Fruit fly (Drosophila melanogaster): ENCODE measurements around the gene CG1523.

CG1523 gene

dm6 chr3R:28819555-28820305 lies at the start of gene CG1523, which contains the start of gene CG1647:
CG1523 (minus strand) TSS chr3R:28819668.
CG1647 (plus strand) TSS chr3R:28820221.
- TF ChIP-seq ovo (GFP tag; optimal IDR thresholded peaks at IDR 0.05): no peak
- peak; percentile 79 for TF ChIP-seq CG12768 (GFP tag; optimal IDR thresholded peaks at IDR 0.05)
- TF ChIP-seq Hr96 (GFP tag; optimal IDR thresholded peaks at IDR 0.05): peak; percentile 76
- no peak for TF ChIP-seq cic (GFP tag; optimal IDR thresholded peaks at IDR 0.05)
- peak; percentile 78 for TF ChIP-seq CG7045 (GFP tag; optimal IDR thresholded peaks at IDR 0.05)
- peak; percentile 70 for TF ChIP-seq toe (GFP tag; optimal IDR thresholded peaks at IDR 0.05)
- TF ChIP-seq Mnt (GFP tag; optimal IDR thresholded peaks at IDR 0.05): peak; percentile 53
- TF ChIP-seq pad (GFP tag; optimal IDR thresholded peaks at IDR 0.05): peak; percentile 67
- TF ChIP-seq CG5204 (GFP tag; optimal IDR thresholded peaks at IDR 0.05): peak; percentile 77
- TF ChIP-seq Clk (GFP tag; optimal IDR thresholded peaks at IDR 0.05): peak; percentile 25
- no peak for TF ChIP-seq kay (GFP tag; ENCODE audit: borderline replicate concordance)
- TF ChIP-seq CG11617 (GFP tag; optimal IDR thresholded peaks at IDR 0.05): peak; percentile 84
- TF ChIP-seq CG33017 (tag; optimal IDR thresholded peaks at IDR 0.05): peak; percentile 64
- TF ChIP-seq CG14711 (tag; optimal IDR thresholded peaks at IDR 0.05): peak; percentile 67
- TF ChIP-seq tj (GFP tag; optimal IDR thresholded peaks at IDR 0.05): peak; percentile 50
- TF ChIP-seq CG1620 (GFP tag; optimal IDR thresholded peaks at IDR 0.05): peak; percentile 45
- TF ChIP-seq bab1 (GFP tag; optimal IDR thresholded peaks at IDR 0.05): peak; percentile 78
- no peak for TF ChIP-seq cnc (optimal IDR thresholded peaks at IDR 0.05)
- TF ChIP-seq Crg-1 (GFP tag; optimal IDR thresholded peaks at IDR 0.05): peak; percentile 57
- peak; percentile 77 for TF ChIP-seq CG7101 (tag; optimal IDR thresholded peaks at IDR 0.05)

- TF ChIP-seq CG12768 (GFP tag; optimal IDR thresholded peaks at IDR 0.05): no peak
- TF ChIP-seq CG33017 (tag; optimal IDR thresholded peaks at IDR 0.05): no peak
- TF ChIP-seq CG1620 (GFP tag; optimal IDR thresholded peaks at IDR 0.05): no peak
- no peak for TF ChIP-seq kay (GFP tag; ENCODE audit: borderline replicate concordance)
- TF ChIP-seq Clk (GFP tag; optimal IDR thresholded peaks at IDR 0.05): no peak
- no peak for TF ChIP-seq tj (GFP tag; optimal IDR thresholded peaks at IDR 0.05)
- TF ChIP-seq Crg-1 (GFP tag; optimal IDR thresholded peaks at IDR 0.05): no peak
- TF ChIP-seq CG5204 (GFP tag; optimal IDR thresholded peaks at IDR 0.05): no peak
- no peak for TF ChIP-seq toe (GFP tag; optimal IDR thresholded peaks at IDR 0.05)
- no peak for TF ChIP-seq CG14711 (tag; optimal IDR thresholded peaks at IDR 0.05)
- no peak for TF ChIP-seq CG7101 (tag; optimal IDR thresholded peaks at IDR 0.05)
- no peak for TF ChIP-seq Mnt (GFP tag; optimal IDR thresholded peaks at IDR 0.05)
- no peak for TF ChIP-seq ovo (GFP tag; optimal IDR thresholded peaks at IDR 0.05)
Observed at dm6 chr3R:28861309-28862157, 42.1 kb upstream of the CG1523 start.

dm6 chr3R:28860582-28860981 lies 41.1 kb upstream of the CG1523 start:
- no peak for TF ChIP-seq CG7045 (GFP tag; optimal IDR thresholded peaks at IDR 0.05)
- TF ChIP-seq tj (GFP tag; optimal IDR thresholded peaks at IDR 0.05): no peak
- no peak for TF ChIP-seq Hr96 (GFP tag; optimal IDR thresholded peaks at IDR 0.05)
- no peak for TF ChIP-seq CG12768 (GFP tag; optimal IDR thresholded peaks at IDR 0.05)
- TF ChIP-seq Mnt (GFP tag; optimal IDR thresholded peaks at IDR 0.05): no peak
- TF ChIP-seq CG7101 (tag; optimal IDR thresholded peaks at IDR 0.05): no peak
- TF ChIP-seq CG11617 (GFP tag; optimal IDR thresholded peaks at IDR 0.05): no peak
- TF ChIP-seq cic (GFP tag; optimal IDR thresholded peaks at IDR 0.05): no peak
- no peak for TF ChIP-seq pad (GFP tag; optimal IDR thresholded peaks at IDR 0.05)
- no peak for TF ChIP-seq bab1 (GFP tag; optimal IDR thresholded peaks at IDR 0.05)
- TF ChIP-seq Clk (GFP tag; optimal IDR thresholded peaks at IDR 0.05): no peak
- TF ChIP-seq ovo (GFP tag; optimal IDR thresholded peaks at IDR 0.05): no peak
- TF ChIP-seq CG5204 (GFP tag; optimal IDR thresholded peaks at IDR 0.05): no peak

dm6 chr3R:28859058-28859526 lies 39.6 kb upstream of the CG1523 start, which contains the start of gene Inx3:
Inx3 (minus strand) TSS chr3R:28859497.
- no peak for TF ChIP-seq Hr96 (GFP tag; optimal IDR thresholded peaks at IDR 0.05)
- no peak for TF ChIP-seq ovo (GFP tag; optimal IDR thresholded peaks at IDR 0.05)
- TF ChIP-seq CG7045 (GFP tag; optimal IDR thresholded peaks at IDR 0.05): no peak
- no peak for TF ChIP-seq Crg-1 (GFP tag; optimal IDR thresholded peaks at IDR 0.05)
- TF ChIP-seq CG12768 (GFP tag; optimal IDR thresholded peaks at IDR 0.05): no peak
- no peak for TF ChIP-seq cnc (optimal IDR thresholded peaks at IDR 0.05)
- TF ChIP-seq Mnt (GFP tag; optimal IDR thresholded peaks at IDR 0.05): peak; percentile 45
- TF ChIP-seq Clk (GFP tag; optimal IDR thresholded peaks at IDR 0.05): no peak
- peak; percentile 18 for TF ChIP-seq cic (GFP tag; optimal IDR thresholded peaks at IDR 0.05)
- no peak for TF ChIP-seq CG11617 (GFP tag; optimal IDR thresholded peaks at IDR 0.05)
- peak; percentile 82 for TF ChIP-seq tj (GFP tag; optimal IDR thresholded peaks at IDR 0.05)
- no peak for TF ChIP-seq toe (GFP tag; optimal IDR thresholded peaks at IDR 0.05)
- peak; percentile 12 for TF ChIP-seq CG7101 (tag; optimal IDR thresholded peaks at IDR 0.05)
- TF ChIP-seq CG1620 (GFP tag; optimal IDR thresholded peaks at IDR 0.05): no peak
- no peak for TF ChIP-seq CG33017 (tag; optimal IDR thresholded peaks at IDR 0.05)
- no peak for TF ChIP-seq kay (GFP tag; ENCODE audit: borderline replicate concordance)
- no peak for TF ChIP-seq CG5204 (GFP tag; optimal IDR thresholded peaks at IDR 0.05)
- no peak for TF ChIP-seq CG14711 (tag; optimal IDR thresholded peaks at IDR 0.05)
- peak; percentile 60 for TF ChIP-seq bab1 (GFP tag; optimal IDR thresholded peaks at IDR 0.05)
- peak; percentile 7 for TF ChIP-seq pad (GFP tag; optimal IDR thresholded peaks at IDR 0.05)

- TF ChIP-seq bab1 (GFP tag; optimal IDR thresholded peaks at IDR 0.05) (no peak), tj (GFP tag; optimal IDR thresholded peaks at IDR 0.05) (peak; percentile 27), CG1620 (GFP tag; optimal IDR thresholded peaks at IDR 0.05) (no peak), toe (GFP tag; optimal IDR thresholded peaks at IDR 0.05) (no peak)
Observed at dm6 chr3R:28858241-28858647, 38.8 kb upstream of the CG1523 start.
